Worm (Caenorhabditis elegans): ENCODE results near the gene ral-1.

Gene ral-1

DNA sequence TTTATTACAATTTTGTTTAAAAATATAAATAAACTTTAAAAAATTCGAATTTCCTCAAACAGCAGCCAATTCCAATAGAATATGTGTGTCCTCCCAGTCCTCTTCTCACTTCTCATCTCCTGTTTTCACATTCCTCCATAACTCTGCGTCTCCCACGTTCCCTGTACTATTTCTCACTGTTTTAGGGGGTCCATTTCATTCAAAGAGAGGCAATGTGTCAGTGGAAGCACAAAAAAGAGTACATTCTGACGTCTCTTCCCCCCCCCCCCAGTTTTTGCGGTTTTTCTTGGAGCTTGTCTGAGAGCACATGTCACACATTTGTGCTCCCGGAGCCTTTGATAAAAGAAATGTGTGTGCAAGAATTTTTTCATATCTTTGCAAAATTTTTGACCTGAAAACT, 6.6 kb upstream of the ral-1 start:
- TF ChIP-seq klf-2 (GFP tag; conservative IDR thresholded peaks at IDR 0.05) (no peak), cog-1 (tag; optimal IDR thresholded peaks at IDR 0.05) (no peak), tab-1 (GFP tag; IDR thresholded peaks at IDR 0.05) (no peak), flt-1 (GFP tag; IDR thresholded peaks at IDR 0.05) (no peak), med-1 (GFP tag; optimal IDR thresholded peaks at IDR 0.05; ENCODE audit: insufficient read depth) (no peak), ref-1 (GFP tag; conservative IDR thresholded peaks at IDR 0.05) (no peak), ztf-29 (GFP tag; IDR thresholded peaks at IDR 0.05) (no peak), ztf-23 (GFP tag; IDR thresholded peaks at IDR 0.05) (no peak), T22C8.4 (GFP tag; IDR thresholded peaks at IDR 0.05) (no peak)

- no peak for TF ChIP-seq ref-1 (GFP tag; conservative IDR thresholded peaks at IDR 0.05)
- no peak for TF ChIP-seq klf-2 (GFP tag; conservative IDR thresholded peaks at IDR 0.05)
Measured at ce11 chrIII:3306322-3306721, 4.8 kb upstream of the ral-1 start.

DNA sequence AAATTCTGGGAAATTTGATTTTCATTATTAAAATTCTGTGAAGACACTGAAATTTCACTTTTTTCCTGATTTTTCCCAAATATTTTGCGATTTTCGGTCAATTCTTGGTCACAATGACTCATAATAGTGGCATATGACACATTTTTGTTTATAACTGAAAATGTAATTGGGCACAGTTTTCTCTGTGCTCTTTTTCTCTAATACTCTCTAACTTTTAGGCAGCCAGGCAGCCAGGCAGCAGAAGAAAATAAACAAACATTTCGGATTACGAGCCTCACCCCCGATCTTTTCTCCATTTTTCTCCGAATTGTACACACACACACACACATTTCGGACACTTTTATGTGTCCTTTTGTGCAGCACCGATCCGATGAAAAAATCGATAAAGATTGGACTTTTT, 3.7 kb upstream of the ral-1 start:
- no peak for TF ChIP-seq med-1 (GFP tag; optimal IDR thresholded peaks at IDR 0.05; ENCODE audit: insufficient read depth)
- TF ChIP-seq cog-1 (tag; optimal IDR thresholded peaks at IDR 0.05) = no peak
- no peak for TF ChIP-seq klf-2 (GFP tag; conservative IDR thresholded peaks at IDR 0.05)
- no peak for TF ChIP-seq tab-1 (GFP tag; IDR thresholded peaks at IDR 0.05)
- no peak; the same call in 1 of the 2 replicates for TF ChIP-seq T22C8.4 (GFP tag; IDR thresholded peaks at IDR 0.05)
- TF ChIP-seq ztf-23 (GFP tag; IDR thresholded peaks at IDR 0.05) = no peak

DNA sequence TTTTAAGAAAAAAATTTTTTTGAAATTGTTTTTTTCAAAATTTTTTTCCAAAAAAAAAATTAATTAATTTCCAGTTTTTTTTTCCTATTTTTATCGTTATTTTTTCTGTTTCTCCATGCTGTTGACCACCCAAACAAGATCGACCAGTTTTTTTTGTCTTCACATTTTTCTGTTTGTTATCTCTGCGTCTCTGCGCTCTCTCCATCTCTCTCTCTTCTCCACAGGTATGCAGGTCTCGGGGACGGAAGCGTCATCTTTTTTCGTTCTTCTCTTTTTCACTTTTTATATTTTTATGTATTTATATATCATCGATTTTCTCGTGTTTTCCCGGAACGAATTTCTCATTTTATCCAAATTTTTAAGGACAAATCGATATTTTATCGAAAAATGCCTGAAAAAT, 2.2 kb upstream of the ral-1 start:
- TF ChIP-seq klf-2 (GFP tag; conservative IDR thresholded peaks at IDR 0.05) (no peak), flt-1 (GFP tag; IDR thresholded peaks at IDR 0.05) (no peak), ztf-23 (GFP tag; IDR thresholded peaks at IDR 0.05) (no peak), med-1 (GFP tag; optimal IDR thresholded peaks at IDR 0.05; ENCODE audit: insufficient read depth) (no peak), ztf-29 (GFP tag; IDR thresholded peaks at IDR 0.05) (no peak), cog-1 (tag; optimal IDR thresholded peaks at IDR 0.05) (no peak)

ce11 chrIII:3309700-3310099, 1.4 kb upstream of the ral-1 start:
- TF ChIP-seq ztf-23 (GFP tag; IDR thresholded peaks at IDR 0.05) = no peak
- TF ChIP-seq tab-1 (GFP tag; IDR thresholded peaks at IDR 0.05) = no peak

ce11 chrIII:3311607-3312006, 497 bp downstream of the ral-1 start:
- TF ChIP-seq ref-1 (GFP tag; conservative IDR thresholded peaks at IDR 0.05) = no peak
- TF ChIP-seq ztf-29 (GFP tag; IDR thresholded peaks at IDR 0.05) = no peak
- no peak for TF ChIP-seq cog-1 (tag; optimal IDR thresholded peaks at IDR 0.05)
- no peak for TF ChIP-seq tab-1 (GFP tag; IDR thresholded peaks at IDR 0.05)
- no peak for TF ChIP-seq T22C8.4 (GFP tag; IDR thresholded peaks at IDR 0.05)
- no peak for TF ChIP-seq flt-1 (GFP tag; IDR thresholded peaks at IDR 0.05)
- TF ChIP-seq klf-2 (GFP tag; conservative IDR thresholded peaks at IDR 0.05) = no peak
- TF ChIP-seq ztf-23 (GFP tag; IDR thresholded peaks at IDR 0.05) = no peak
- no peak for TF ChIP-seq med-1 (GFP tag; optimal IDR thresholded peaks at IDR 0.05; ENCODE audit: insufficient read depth)

- TF ChIP-seq klf-2 (GFP tag; conservative IDR thresholded peaks at IDR 0.05) (no peak), med-1 (GFP tag; optimal IDR thresholded peaks at IDR 0.05; ENCODE audit: insufficient read depth) (no peak), ref-1 (GFP tag; conservative IDR thresholded peaks at IDR 0.05) (no peak), ztf-29 (GFP tag; IDR thresholded peaks at IDR 0.05) (no peak), T22C8.4 (GFP tag; IDR thresholded peaks at IDR 0.05) (no peak), cog-1 (tag; optimal IDR thresholded peaks at IDR 0.05) (no peak), ztf-23 (GFP tag; IDR thresholded peaks at IDR 0.05) (no peak), flt-1 (GFP tag; IDR thresholded peaks at IDR 0.05) (no peak), tab-1 (GFP tag; IDR thresholded peaks at IDR 0.05) (no peak)
Measured at ce11 chrIII:3312111-3312510, 1.0 kb downstream of the ral-1 start.

ce11 chrIII:3317887-3318286, 6.8 kb downstream of the ral-1 start:
- TF ChIP-seq ztf-23 (GFP tag; IDR thresholded peaks at IDR 0.05) = no peak
- no peak for TF ChIP-seq klf-2 (GFP tag; conservative IDR thresholded peaks at IDR 0.05)
- no peak for TF ChIP-seq flt-1 (GFP tag; IDR thresholded peaks at IDR 0.05)
- TF ChIP-seq tab-1 (GFP tag; IDR thresholded peaks at IDR 0.05) = no peak
- TF ChIP-seq ref-1 (GFP tag; conservative IDR thresholded peaks at IDR 0.05) = no peak
- no peak for TF ChIP-seq ztf-29 (GFP tag; IDR thresholded peaks at IDR 0.05)
- TF ChIP-seq T22C8.4 (GFP tag; IDR thresholded peaks at IDR 0.05) = no peak
- TF ChIP-seq med-1 (GFP tag; optimal IDR thresholded peaks at IDR 0.05; ENCODE audit: insufficient read depth) = no peak
- no peak for TF ChIP-seq cog-1 (tag; optimal IDR thresholded peaks at IDR 0.05)

DNA sequence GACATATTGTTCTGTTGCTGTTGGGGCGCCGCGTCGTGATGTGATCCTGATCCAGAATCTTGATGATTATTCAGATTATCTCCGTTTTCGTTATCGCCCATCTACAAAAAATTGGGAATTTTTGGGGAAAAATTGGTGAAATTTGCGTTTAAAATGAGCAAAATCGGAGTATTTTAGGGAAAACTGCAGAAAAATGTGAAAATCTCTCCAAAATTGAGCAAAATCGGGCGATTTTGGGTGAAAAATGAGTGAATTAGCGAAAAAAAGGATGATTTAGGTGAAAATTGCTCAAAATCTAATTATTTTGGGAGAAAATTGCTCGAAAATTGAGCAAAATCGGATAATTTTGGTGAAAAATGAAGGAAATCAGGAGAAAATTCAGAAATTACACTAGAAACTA, 10.0 kb downstream of the ral-1 start, which contains the start of gene Y53G8AR.9:
Gene Y53G8AR.9 (minus strand): TSS at position 101 of the 400 bp plus-strand sequence.
- no peak for TF ChIP-seq T22C8.4 (GFP tag; IDR thresholded peaks at IDR 0.05)
- TF ChIP-seq flt-1 (GFP tag; IDR thresholded peaks at IDR 0.05) = no peak
- no peak for TF ChIP-seq klf-2 (GFP tag; conservative IDR thresholded peaks at IDR 0.05)
- TF ChIP-seq ztf-29 (GFP tag; IDR thresholded peaks at IDR 0.05) = no peak
- TF ChIP-seq tab-1 (GFP tag; IDR thresholded peaks at IDR 0.05) = no peak
- TF ChIP-seq ztf-23 (GFP tag; IDR thresholded peaks at IDR 0.05) = no peak
- no peak for TF ChIP-seq med-1 (GFP tag; optimal IDR thresholded peaks at IDR 0.05; ENCODE audit: insufficient read depth)
- TF ChIP-seq cog-1 (tag; optimal IDR thresholded peaks at IDR 0.05) = no peak
- TF ChIP-seq ref-1 (GFP tag; conservative IDR thresholded peaks at IDR 0.05) = no peak

ce11 chrIII:3322317-3323010, 11.4 kb downstream of the ral-1 start, which contains the start of gene phf-15:
phf-15 (plus strand) TSS chrIII:3322853.
- TF ChIP-seq ztf-23 (GFP tag; IDR thresholded peaks at IDR 0.05) (no peak), flt-1 (GFP tag; IDR thresholded peaks at IDR 0.05) (no peak), T22C8.4 (GFP tag; IDR thresholded peaks at IDR 0.05) (no peak), tab-1 (GFP tag; IDR thresholded peaks at IDR 0.05) (no peak), med-1 (GFP tag; optimal IDR thresholded peaks at IDR 0.05; ENCODE audit: insufficient read depth) (no peak), cog-1 (tag; optimal IDR thresholded peaks at IDR 0.05) (no peak), ztf-29 (GFP tag; IDR thresholded peaks at IDR 0.05) (no peak), klf-2 (GFP tag; conservative IDR thresholded peaks at IDR 0.05) (no peak), ref-1 (GFP tag; conservative IDR thresholded peaks at IDR 0.05) (no peak)

Data from whole organism, midembryonic.